Fruit fly (Drosophila melanogaster) whole organism, prepupa: ENCODE data around the gene Mgstl.

Experiments used
- Blimp-1 ChIP-seq: fragments of 200-800 bp; sonication (Bioruptor generic); optimal IDR thresholded peaks from 3 replicates; lab custom pipeline; 2017; ENCODE audit warnings: missing biosample characterization, missing genetic modification characterization, mild to moderate bottlenecking, moderate library complexity, missing genetic modification reagents
- CG15336 ChIP-seq: fragments of 200-800 bp; sonication (Bioruptor generic); IDR thresholded peaks from 2 replicates; pipeline ENCODE4 v1.3.6; 2022; ENCODE audit warnings: missing biosample characterization, missing genetic modification characterization
- CG1621 ChIP-seq: fragments of 200-800 bp; sonication (Bioruptor generic); optimal IDR thresholded peaks from 3 replicates; lab custom pipeline; 2018; ENCODE audit warnings: missing biosample characterization, mild to moderate bottlenecking, missing genetic modification characterization
- CG31627 ChIP-seq: fragments of 200-800 bp; sonication (Bioruptor generic); optimal IDR thresholded peaks from 3 replicates; lab custom pipeline; 2016; ENCODE audit warnings: missing biosample characterization, missing genetic modification characterization
- CG32006 ChIP-seq: fragments of 200-800 bp; sonication (Bioruptor generic); optimal IDR thresholded peaks from 3 replicates; lab custom pipeline; 2017; ENCODE audit warnings: missing biosample characterization, mild to moderate bottlenecking, missing genetic modification characterization
- CG6808 ChIP-seq: fragments of 200-800 bp; sonication (Bioruptor generic); optimal IDR thresholded peaks from 3 replicates; lab custom pipeline; 2017; ENCODE audit warnings: missing biosample characterization, missing genetic modification characterization, mild to moderate bottlenecking, moderate library complexity, missing genetic modification reagents
- CG6854 ChIP-seq: fragments of 200-800 bp; sonication (Bioruptor generic); optimal IDR thresholded peaks from 2 replicates; lab custom pipeline; 2017; ENCODE audit warnings: missing biosample characterization, mild to moderate bottlenecking, missing genetic modification characterization
- Gug ChIP-seq: fragments of 200-800 bp; sonication (Bioruptor generic); IDR thresholded peaks from 2 replicates; pipeline ENCODE4 v1.3.6; 2022; ENCODE audit warnings: missing biosample characterization, missing genetic modification characterization
- Hr4 ChIP-seq: fragments of 200-800 bp; sonication (Bioruptor generic); optimal IDR thresholded peaks from 3 replicates; lab custom pipeline; 2016; ENCODE audit warnings: missing biosample characterization, missing genetic modification characterization
- Sox102F ChIP-seq: fragments of 200-800 bp; sonication (Bioruptor generic); optimal IDR thresholded peaks from 2 replicates; lab custom pipeline; 2016; ENCODE audit warnings: missing biosample characterization, mild to moderate bottlenecking, missing genetic modification characterization
- pdm3 ChIP-seq: fragments of 200-800 bp; sonication (Bioruptor generic); optimal IDR thresholded peaks from 3 replicates; lab custom pipeline; 2016; ENCODE audit warnings: missing biosample characterization, missing genetic modification characterization
- spab ChIP-seq: fragments of 200-800 bp; sonication (Bioruptor generic); optimal IDR thresholded peaks from 2 replicates; lab custom pipeline; 2017; ENCODE audit warnings: missing biosample characterization, mild to moderate bottlenecking, missing genetic modification characterization, missing genetic modification reagents
- ss ChIP-seq, 2 experiments: fragments of 200-800 bp; sonication (Bioruptor generic); optimal IDR thresholded peaks; 2 replicates in 1 of 2; 3 replicates in 1 of 2; lab custom pipeline; 2017 to 2018; ENCODE audit warnings: mild to moderate bottlenecking in 2 of 2, missing biosample characterization in 2 of 2, missing genetic modification characterization in 2 of 2, moderate library complexity in 1 of 2
- vri ChIP-seq: fragments of 200-800 bp; sonication (Bioruptor generic); optimal IDR thresholded peaks from 3 replicates; lab custom pipeline; 2016; ENCODE audit warnings: missing biosample characterization, mild to moderate bottlenecking, missing genetic modification characterization

- peak; percentile 88 for TF ChIP-seq pdm3 (GFP tag; lab: Kevin White, UChicago)
- peak; percentile 79 for TF ChIP-seq Hr4 (GFP tag; lab: Kevin White, UChicago)
- TF ChIP-seq Blimp-1: peak; percentile 59
- peak; percentile 71 for TF ChIP-seq CG1621 (tag; lab: Kevin White, UChicago)
- peak; percentile 84 for TF ChIP-seq CG32006 (GFP tag; lab: Kevin White, UChicago)
- peak; percentile 88 for TF ChIP-seq Sox102F (GFP tag; lab: Kevin White, UChicago)
- TF ChIP-seq ss (GFP tag; optimal IDR thresholded peaks at IDR 0.05; lab: Kevin White, UChicago): peak; percentile 60 to 63
- TF ChIP-seq CG6808 (GFP tag; lab: Kevin White, UChicago): peak; percentile 71
- peak; percentile 81 for TF ChIP-seq CG15336 (GFP tag; lab: Robert Waterston, UW)
- TF ChIP-seq spab: peak; percentile 56
- peak; percentile 89 for TF ChIP-seq CG31627 (GFP tag; lab: Kevin White, UChicago)
- peak; percentile 69 for TF ChIP-seq vri (GFP tag; lab: Kevin White, UChicago)
- peak; percentile 48; the same call in 1 of the 2 replicates for TF ChIP-seq Gug (GFP tag; lab: Robert Waterston, UW)
- peak; percentile 61 for TF ChIP-seq CG6854 (GFP tag; lab: Kevin White, UChicago)
These were observed 17.1 kb downstream of the Mgstl start for dm6 chrX:21058991-21059390.
